Fruit fly (Drosophila melanogaster) whole organism, adult: ENCODE results near the gene CG14297.

Experiments
- CG11617 ChIP-seq: fragments of 200-800 bp; sonication (Bioruptor generic); optimal IDR thresholded peaks from 2 replicates; lab custom pipeline; 2017; ENCODE audit warnings: mild to moderate bottlenecking, missing biosample characterization, missing genetic modification reagents, missing genetic modification characterization
- CG12768 ChIP-seq: fragments of 200-800 bp; sonication (Bioruptor generic); optimal IDR thresholded peaks from 2 replicates; lab custom pipeline; 2017; ENCODE audit warnings: missing biosample characterization, missing genetic modification characterization, mild to moderate bottlenecking, moderate library complexity, missing genetic modification reagents
- CG1620 ChIP-seq: fragments of 200-800 bp; sonication (Bioruptor generic); optimal IDR thresholded peaks from 2 replicates; lab custom pipeline; 2016; ENCODE audit warnings: missing biosample characterization, missing genetic modification characterization
- CG33017 ChIP-seq: fragments of 200-800 bp; sonication (Bioruptor generic); optimal IDR thresholded peaks from 2 replicates; lab custom pipeline; 2018; ENCODE audit warnings: missing biosample characterization, mild to moderate bottlenecking, missing genetic modification characterization, moderate library complexity
- Hr96 ChIP-seq: fragments of 200-800 bp; sonication (Bioruptor generic); optimal IDR thresholded peaks from 2 replicates; lab custom pipeline; 2016; ENCODE audit warnings: missing biosample characterization, missing genetic modification characterization
- bab1 ChIP-seq: fragments of 200-800 bp; sonication (Bioruptor generic); optimal IDR thresholded peaks from 3 replicates; lab custom pipeline; 2019; ENCODE audit warnings: missing biosample characterization, mild to moderate bottlenecking, missing genetic modification characterization, moderate library complexity
- cic ChIP-seq: fragments of 200-800 bp; sonication (Bioruptor generic); optimal IDR thresholded peaks from 2 replicates; lab custom pipeline; 2017; ENCODE audit warnings: missing biosample characterization, mild to moderate bottlenecking, missing genetic modification characterization, moderate library complexity
- cnc ChIP-seq, 2 experiments: fragments of >200 bp; optimal IDR thresholded peaks; 2 replicates each; lab custom pipeline; 2017
- kay ChIP-seq: fragments of 200-800 bp; sonication (Bioruptor generic); peaks from one replicate; lab custom pipeline; 2016; ENCODE audit warnings: missing biosample characterization, missing genetic modification characterization, borderline replicate concordance

DNA sequence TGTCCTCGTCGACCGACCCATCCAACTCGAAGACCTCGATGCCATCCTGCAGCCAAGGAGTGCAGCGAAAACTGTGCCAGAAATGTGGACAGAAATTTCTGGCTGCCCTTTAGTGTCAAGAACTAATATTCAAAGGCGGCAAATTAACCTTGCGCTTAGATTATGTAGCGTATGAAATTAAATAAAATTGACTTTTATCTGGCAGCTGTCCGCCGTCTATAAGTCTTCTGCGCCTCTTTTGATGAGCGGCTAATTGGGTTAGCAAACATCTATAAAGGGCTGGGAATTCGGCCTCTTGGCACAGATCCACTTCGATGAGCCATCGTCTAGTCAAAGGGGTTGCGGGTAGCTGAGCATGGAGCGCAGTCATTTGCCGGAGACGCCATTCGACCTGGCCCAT, 1.2 kb downstream of the CG14297 start, which contains the start of gene Rh2:
- TF ChIP-seq bab1 (GFP tag; lab: Kevin White, UChicago) (no peak), CG12768 (GFP tag; lab: Kevin White, UChicago) (no peak), Hr96 (GFP tag; lab: Kevin White, UChicago) (no peak), CG1620 (GFP tag; lab: Kevin White, UChicago) (no peak), CG11617 (GFP tag; lab: Kevin White, UChicago) (no peak), kay (GFP tag; lab: Kevin White, UChicago) (no peak), cnc (optimal IDR thresholded peaks at IDR 0.05; lab: Kevin White, UChicago) (no peak), CG33017 (tag; lab: Kevin White, UChicago) (no peak), cic (GFP tag; lab: Kevin White, UChicago) (no peak)
